Worm (Caenorhabditis elegans): ENCODE data around the gene Y43F8B.10.

The Y43F8B.10 gene

DNA sequence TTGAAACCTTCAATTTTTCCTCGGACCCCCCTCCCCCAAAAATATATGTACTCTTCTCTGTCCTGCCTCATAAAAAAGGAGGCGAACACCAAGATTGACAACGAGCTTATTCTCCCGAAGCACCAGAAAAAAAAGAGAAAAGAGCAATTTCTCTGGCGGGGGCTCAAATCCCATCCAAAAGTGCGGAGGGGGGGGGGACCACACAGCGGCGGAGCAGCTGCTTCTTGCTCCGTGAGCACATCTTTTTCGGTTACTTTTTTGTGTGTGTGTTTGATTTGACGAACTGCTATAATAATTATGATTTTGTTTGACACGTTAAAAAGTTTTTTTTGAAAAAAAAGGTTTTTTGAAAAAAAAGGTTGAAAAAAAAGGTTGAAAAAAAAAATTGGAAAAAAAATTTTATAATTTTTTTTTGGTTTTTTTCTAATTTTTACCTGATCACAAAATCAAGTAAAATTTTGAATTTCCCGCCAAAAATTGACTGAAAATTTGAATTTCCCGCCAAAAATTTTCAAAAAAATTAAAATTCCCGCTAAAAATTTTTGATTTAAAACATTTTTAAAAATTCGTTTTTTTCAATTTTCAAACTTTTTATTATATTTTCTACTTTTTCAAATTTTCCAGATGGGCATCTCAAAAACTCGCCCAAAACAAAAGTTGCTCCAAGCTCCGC is at the start of gene Y43F8B.10:
Gene Y43F8B.10 (plus strand): TSS at position 623 of the 673 bp plus-strand sequence.
- no peak for TF ChIP-seq unc-39 (tag; optimal IDR thresholded peaks at IDR 0.05)
- peak; percentile 64 for TF ChIP-seq hlh-1 (tag; optimal IDR thresholded peaks at IDR 0.05)
- peak; percentile 29 for TF ChIP-seq unc-120 (tag; optimal IDR thresholded peaks at IDR 0.05; ENCODE audit: poor library complexity, severe bottlenecking)

DNA sequence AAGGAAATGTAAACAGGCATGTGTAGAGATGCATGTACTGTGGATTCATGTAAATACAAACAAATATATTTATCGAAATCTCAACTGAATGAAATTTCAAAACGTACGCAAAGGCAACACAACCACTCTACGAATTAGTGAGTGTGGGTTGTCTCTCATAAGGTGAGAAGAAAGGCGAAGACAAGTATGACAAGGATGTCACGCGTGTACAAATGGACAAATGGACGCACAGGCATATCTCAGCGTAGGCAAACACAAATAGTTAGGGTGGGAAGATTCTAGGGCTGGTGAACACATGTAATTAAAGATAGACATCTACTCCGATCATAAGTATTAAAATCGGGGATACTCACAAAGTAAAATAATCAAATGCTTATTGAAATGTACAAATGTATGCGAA is 46.2 kb upstream of the Y43F8B.10 start:
- TF ChIP-seq lin-32 (GFP tag; optimal IDR thresholded peaks at IDR 0.05) (no peak), ceh-43 (GFP tag; optimal IDR thresholded peaks at IDR 0.05) (no peak), elt-3 (tag; optimal IDR thresholded peaks at IDR 0.05) (no peak), cnd-1 (tag; optimal IDR thresholded peaks at IDR 0.05) (no peak), sem-2 (GFP tag; optimal IDR thresholded peaks at IDR 0.05) (no peak)

DNA sequence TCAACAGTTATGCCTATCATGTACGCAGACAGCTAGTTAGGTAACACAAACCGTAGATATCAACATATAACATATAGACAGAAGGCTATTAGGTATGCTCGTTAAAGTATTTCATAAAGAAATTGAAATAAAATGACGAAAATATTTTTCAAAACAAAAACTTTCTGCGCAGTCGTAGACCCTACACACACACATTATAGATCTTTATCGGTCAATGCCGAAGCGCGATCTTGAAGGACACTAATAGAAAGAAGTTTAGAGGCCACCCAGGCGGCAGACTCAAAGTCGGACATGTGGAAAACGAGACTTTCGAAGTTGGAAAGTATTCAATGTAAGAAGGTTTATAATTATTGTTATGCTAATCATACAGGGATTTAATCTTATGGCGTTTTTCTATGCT is 45.3 kb upstream of the Y43F8B.10 start:
- TF ChIP-seq lin-13 (tag; optimal IDR thresholded peaks at IDR 0.05) (no peak), elt-1 (tag; optimal IDR thresholded peaks at IDR 0.05; ENCODE audit: borderline replicate concordance, insufficient read depth) (peak; percentile 60), ham-2 (GFP tag; optimal IDR thresholded peaks at IDR 0.05) (peak; percentile 71)

DNA sequence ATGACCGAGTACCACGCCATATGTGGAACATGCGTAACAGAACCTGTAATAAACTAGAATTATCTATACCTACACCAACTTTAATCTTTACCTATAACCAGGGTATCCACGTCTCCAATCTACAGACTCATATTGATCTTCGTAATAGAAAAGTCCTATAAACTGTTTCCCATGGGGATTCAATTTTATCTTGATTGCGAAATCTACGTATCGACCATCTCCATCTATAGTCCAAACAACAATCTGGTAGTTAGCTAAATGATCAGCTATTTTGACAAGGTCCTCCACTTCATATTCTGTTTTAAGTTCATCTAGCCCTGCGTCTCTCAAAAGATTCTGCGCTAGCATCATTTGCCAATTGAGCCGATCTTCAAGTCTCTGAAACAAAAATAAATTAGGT is 44.7 kb upstream of the Y43F8B.10 start:
- peak; percentile 98 for TF ChIP-seq elt-1 (tag; optimal IDR thresholded peaks at IDR 0.05; ENCODE audit: borderline replicate concordance, insufficient read depth)
- TF ChIP-seq drap-1 (GFP tag; optimal IDR thresholded peaks at IDR 0.05), result no peak
- peak; percentile 94 for TF ChIP-seq ham-2 (GFP tag; optimal IDR thresholded peaks at IDR 0.05)
- no peak for TF ChIP-seq nhr-2 (tag; optimal IDR thresholded peaks at IDR 0.05)

DNA sequence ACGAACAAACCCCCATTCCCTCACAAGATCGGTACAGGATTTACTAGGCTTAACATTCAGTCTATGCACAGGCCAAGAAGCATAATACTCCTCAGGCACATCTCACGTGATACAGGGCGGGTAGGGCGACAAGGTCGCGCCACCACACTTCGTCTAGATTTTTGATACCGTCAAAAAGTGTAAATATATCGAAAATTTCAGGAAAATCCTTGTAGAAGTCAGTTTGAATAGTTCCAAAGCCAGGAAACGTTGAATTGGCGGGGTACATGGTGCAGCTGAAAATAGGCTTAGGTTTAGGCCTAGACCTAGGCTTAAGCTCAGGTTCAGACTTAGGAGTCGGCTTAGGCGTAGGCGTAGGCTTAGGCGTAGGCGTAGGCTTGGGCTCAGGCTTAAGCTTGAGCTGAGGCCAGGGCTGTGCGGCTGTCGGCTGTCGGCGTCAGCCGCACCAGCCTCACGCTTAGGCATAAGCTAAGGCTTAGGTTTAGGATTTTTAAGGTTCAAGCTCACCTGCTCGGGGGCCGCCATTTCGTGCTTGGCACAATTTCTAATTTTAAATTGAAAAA is 43.8 kb upstream of the Y43F8B.10 start:
- TF ChIP-seq drap-1 (GFP tag; optimal IDR thresholded peaks at IDR 0.05) (peak; percentile 50), ham-2 (GFP tag; optimal IDR thresholded peaks at IDR 0.05) (peak; percentile 65), unc-62 (GFP tag; optimal IDR thresholded peaks at IDR 0.05) (no peak), sptf-1 (tag; optimal IDR thresholded peaks at IDR 0.05) (peak; percentile 72), lin-13 (tag; optimal IDR thresholded peaks at IDR 0.05) (no peak), sem-2 (GFP tag; optimal IDR thresholded peaks at IDR 0.05) (peak; percentile 25), nhr-12 (tag; optimal IDR thresholded peaks at IDR 0.05) (no peak)

DNA sequence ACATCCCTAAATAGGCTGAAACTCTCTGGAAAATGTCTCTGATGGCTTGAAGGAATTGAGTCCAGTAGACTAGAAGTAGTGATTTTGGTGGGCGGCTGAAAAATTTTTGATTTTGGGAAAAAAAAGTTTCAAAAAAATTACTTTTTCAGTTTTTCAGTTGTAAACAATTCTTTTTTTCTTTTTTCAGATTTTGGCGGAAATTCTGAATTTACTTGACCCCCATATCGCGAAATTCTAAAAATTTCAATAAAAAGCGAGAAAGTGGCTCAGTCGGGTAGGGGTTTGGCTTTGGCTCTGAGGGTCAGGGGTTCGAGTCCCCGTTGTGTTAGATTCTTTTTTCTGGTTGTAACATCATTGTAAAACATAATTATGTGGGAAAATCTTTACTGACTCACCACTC is 43.2 kb upstream of the Y43F8B.10 start, which contains the start of gene srw-85:
Gene srw-85 (minus strand): TSS at position 101 of the 400 bp plus-strand sequence.
- no peak for TF ChIP-seq mep-1 (tag; optimal IDR thresholded peaks at IDR 0.05)
- TF ChIP-seq M03D4.4 (tag; optimal IDR thresholded peaks at IDR 0.05), result no peak
- no peak for TF ChIP-seq mab-5 (tag; optimal IDR thresholded peaks at IDR 0.05)
- TF ChIP-seq drap-1 (GFP tag; optimal IDR thresholded peaks at IDR 0.05), result no peak
- no peak for TF ChIP-seq nhr-28 (tag; optimal IDR thresholded peaks at IDR 0.05)
- no peak for TF ChIP-seq lin-32 (GFP tag; optimal IDR thresholded peaks at IDR 0.05)
- no peak for TF ChIP-seq ceh-83 (GFP tag; optimal IDR thresholded peaks at IDR 0.05)
- TF ChIP-seq zip-8 (tag; optimal IDR thresholded peaks at IDR 0.05), result no peak
- TF ChIP-seq sem-2 (GFP tag; optimal IDR thresholded peaks at IDR 0.05), result no peak
- TF ChIP-seq tbx-8 (GFP tag; optimal IDR thresholded peaks at IDR 0.05), result no peak
- no peak for TF ChIP-seq ceh-43 (GFP tag; optimal IDR thresholded peaks at IDR 0.05)
- no peak for TF ChIP-seq unc-62 (GFP tag; optimal IDR thresholded peaks at IDR 0.05)
- TF ChIP-seq nhr-76 (tag; optimal IDR thresholded peaks at IDR 0.05), result no peak
- TF ChIP-seq pha-4 (tag; optimal IDR thresholded peaks at IDR 0.05), result no peak
- TF ChIP-seq cnd-1 (tag; optimal IDR thresholded peaks at IDR 0.05), result no peak
- TF ChIP-seq bed-3 (GFP tag; optimal IDR thresholded peaks at IDR 0.05), result no peak
- TF ChIP-seq mls-2 (tag; optimal IDR thresholded peaks at IDR 0.05), result no peak

DNA sequence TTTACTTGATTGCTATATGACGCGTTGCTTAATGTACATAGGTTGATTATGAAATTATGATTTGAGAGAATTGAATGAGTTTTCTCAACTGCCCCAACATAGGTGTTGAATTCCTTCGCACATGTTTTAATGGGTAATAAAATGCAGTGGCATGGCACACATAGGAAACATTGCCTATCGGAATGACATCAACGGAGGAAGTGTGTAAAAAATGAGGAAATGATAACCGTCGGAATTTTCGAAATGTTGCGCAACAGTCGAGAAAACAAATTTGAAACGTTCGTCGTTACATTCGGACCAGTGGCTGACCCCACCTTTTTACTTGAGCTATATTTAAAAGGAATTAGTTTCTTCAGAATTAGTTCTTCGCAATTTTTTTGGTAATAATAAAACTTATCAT is 42.2 kb upstream of the Y43F8B.10 start:
- TF ChIP-seq flh-1 (GFP tag; optimal IDR thresholded peaks at IDR 0.05), result no peak
- TF ChIP-seq ztf-11 (tag; optimal IDR thresholded peaks at IDR 0.05), result no peak
- TF ChIP-seq sptf-1 (tag; optimal IDR thresholded peaks at IDR 0.05), result no peak
- no peak for TF ChIP-seq unc-39 (tag; optimal IDR thresholded peaks at IDR 0.05)
- TF ChIP-seq drap-1 (GFP tag; optimal IDR thresholded peaks at IDR 0.05), result no peak
- no peak for TF ChIP-seq elt-3 (tag; optimal IDR thresholded peaks at IDR 0.05)
- no peak for TF ChIP-seq nhr-2 (tag; optimal IDR thresholded peaks at IDR 0.05)
- no peak for TF ChIP-seq nhr-76 (tag; optimal IDR thresholded peaks at IDR 0.05)

All from whole organism, mixed stage, embryonic.